ENCODE assay signal across 5 fruit fly cellular contexts in the genomic region with DNA sequence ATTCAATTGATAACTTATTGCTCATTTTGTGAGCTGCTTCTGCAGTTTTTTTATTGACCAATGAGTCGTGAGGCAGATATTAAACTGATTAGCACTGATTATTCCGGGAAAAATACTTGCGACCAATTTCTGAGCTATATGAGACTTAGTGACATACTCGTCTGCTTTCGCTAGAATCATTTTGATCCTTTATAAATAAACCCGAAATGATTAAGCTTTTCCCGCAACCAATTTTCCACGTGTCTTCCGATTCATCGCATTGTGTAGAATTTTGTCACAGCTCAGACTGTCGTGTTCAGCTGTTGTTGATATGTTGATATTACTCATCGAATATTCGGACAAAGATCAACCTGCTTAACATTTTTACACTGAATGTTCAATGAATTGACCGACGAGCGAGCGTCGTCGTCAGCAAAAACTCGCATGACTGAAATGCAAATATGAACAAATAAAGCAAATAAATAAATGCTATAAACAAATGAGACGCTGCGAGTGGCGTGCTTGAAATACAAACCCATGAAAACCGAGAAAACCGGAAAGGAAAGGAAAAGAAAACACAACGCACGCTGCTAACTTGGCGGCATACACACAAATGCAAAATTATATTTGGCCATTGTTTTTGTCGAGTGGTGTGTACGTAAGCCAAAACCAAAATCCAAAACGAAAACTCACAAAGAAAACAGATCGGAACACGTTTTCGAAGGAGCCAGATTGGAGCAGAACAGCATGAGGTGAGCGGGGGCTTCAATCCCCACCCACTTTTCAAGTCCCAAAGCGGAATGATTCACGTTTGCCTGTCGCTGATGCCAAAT.
TF ChIP-seq lines count a peak whose summit lies in the region.

No protein-coding gene starts in this region.

- no peak for TF ChIP-seq CTCF in whole organism, embryonic (GFP tag; optimal IDR thresholded peaks at IDR 0.05; lab: Kevin White, UChicago)

TF ChIP-seq in whole organism, adult, 20 proteins besides CTCF, POLR2A, EP300 and RAD21 (continues in another document):
- TF ChIP-seq CG14711 (tag; optimal IDR thresholded peaks at IDR 0.05; lab: Kevin White, UChicago) (peak; percentile 8), CG11617 (GFP tag; optimal IDR thresholded peaks at IDR 0.05; lab: Kevin White, UChicago) (no peak), Crg-1 (GFP tag; optimal IDR thresholded peaks at IDR 0.05; lab: Kevin White, UChicago) (no peak), kay (GFP tag; lab: Kevin White, UChicago; ENCODE audit: borderline replicate concordance) (peak; percentile 92), CG7101 (tag; optimal IDR thresholded peaks at IDR 0.05; lab: Kevin White, UChicago) (no peak), cnc (optimal IDR thresholded peaks at IDR 0.05; lab: Kevin White, UChicago) (no peak), Clk (GFP tag; optimal IDR thresholded peaks at IDR 0.05; lab: Kevin White, UChicago) (no peak), CG12768 (GFP tag; optimal IDR thresholded peaks at IDR 0.05; lab: Kevin White, UChicago) (peak; percentile 10), ovo (GFP tag; optimal IDR thresholded peaks at IDR 0.05; lab: Kevin White, UChicago) (peak; percentile 7), bab1 (GFP tag; optimal IDR thresholded peaks at IDR 0.05; lab: Kevin White, UChicago) (no peak), toe (GFP tag; optimal IDR thresholded peaks at IDR 0.05; lab: Kevin White, UChicago) (no peak), pad (GFP tag; optimal IDR thresholded peaks at IDR 0.05; lab: Kevin White, UChicago) (no peak), tj (GFP tag; optimal IDR thresholded peaks at IDR 0.05; lab: Kevin White, UChicago) (peak; percentile 90), Hr96 (GFP tag; optimal IDR thresholded peaks at IDR 0.05; lab: Kevin White, UChicago) (no peak), CG5204 (GFP tag; optimal IDR thresholded peaks at IDR 0.05; lab: Kevin White, UChicago) (no peak), Mnt (GFP tag; optimal IDR thresholded peaks at IDR 0.05; lab: Kevin White, UChicago) (peak; percentile 19), CG33017 (tag; optimal IDR thresholded peaks at IDR 0.05; lab: Kevin White, UChicago) (no peak)

TF ChIP-seq in whole organism, embryonic, 481 proteins besides CTCF, POLR2A, EP300 and RAD21 (continues in another document):
- TF ChIP-seq zen2 (GFP tag; IDR thresholded peaks at IDR 0.05; lab: Robert Waterston, UW; ENCODE audit: partially characterized antibody): no peak
- no peak for TF ChIP-seq CG12104 (GFP tag; optimal IDR thresholded peaks at IDR 0.05; lab: Kevin White, UChicago)
- TF ChIP-seq ci (GFP tag; IDR thresholded peaks at IDR 0.05; lab: Robert Waterston, UW): peak; percentile 11; the same call in 1 of the 3 replicates
- no peak for TF ChIP-seq CG8089 (GFP tag; optimal IDR thresholded peaks at IDR 0.05; lab: Kevin White, UChicago)
- no peak for TF ChIP-seq CG17186 (GFP tag; optimal IDR thresholded peaks at IDR 0.05; lab: Kevin White, UChicago)
- no peak for TF ChIP-seq CG12155 (GFP tag; optimal IDR thresholded peaks at IDR 0.05; lab: Kevin White, UChicago)
- TF ChIP-seq lab (GFP tag; optimal IDR thresholded peaks at IDR 0.05; lab: Kevin White, UChicago): peak; percentile 51
- TF ChIP-seq CG14710 (tag; optimal IDR thresholded peaks at IDR 0.05; lab: Kevin White, UChicago): no peak
- no peak for TF ChIP-seq CG31224 (GFP tag; IDR thresholded peaks at IDR 0.05; lab: Robert Waterston, UW)
- no peak for TF ChIP-seq D (optimal IDR thresholded peaks at IDR 0.05; lab: Kevin White, UChicago)
- no peak for TF ChIP-seq D (GFP tag; optimal IDR thresholded peaks at IDR 0.05; lab: Kevin White, UChicago)
- TF ChIP-seq slp2 (GFP tag; optimal IDR thresholded peaks at IDR 0.05; lab: Kevin White, UChicago): no peak
- no peak for TF ChIP-seq z (GFP tag; IDR thresholded peaks at IDR 0.05; lab: Robert Waterston, UW)
- TF ChIP-seq MBD-R2 (GFP tag; IDR thresholded peaks at IDR 0.05; lab: Robert Waterston, UW): no peak
- no peak for TF ChIP-seq CG32532 (GFP tag; IDR thresholded peaks at IDR 0.05; lab: Robert Waterston, UW)
- no peak for TF ChIP-seq CG10462 (GFP tag; optimal IDR thresholded peaks at IDR 0.05; lab: Kevin White, UChicago)
- TF ChIP-seq HmgZ (tag; optimal IDR thresholded peaks at IDR 0.05; lab: Kevin White, UChicago): no peak

TF ChIP-seq in whole organism, prepupa, 60 proteins besides CTCF, POLR2A, EP300 and RAD21:
- TF ChIP-seq CG8632 (GFP tag; optimal IDR thresholded peaks at IDR 0.05; lab: Kevin White, UChicago): no peak
- TF ChIP-seq fkh (GFP tag; optimal IDR thresholded peaks at IDR 0.05; lab: Kevin White, UChicago): peak; percentile 78
- no peak for TF ChIP-seq Hr4 (GFP tag; optimal IDR thresholded peaks at IDR 0.05; lab: Kevin White, UChicago)
- TF ChIP-seq lz (GFP tag; optimal IDR thresholded peaks at IDR 0.05; lab: Kevin White, UChicago): no peak
- TF ChIP-seq CG6854 (GFP tag; optimal IDR thresholded peaks at IDR 0.05; lab: Kevin White, UChicago): peak; percentile 76
- peak; percentile 5 for TF ChIP-seq vri (GFP tag; optimal IDR thresholded peaks at IDR 0.05; lab: Kevin White, UChicago)
- TF ChIP-seq CG3032 (tag; optimal IDR thresholded peaks at IDR 0.05; lab: Kevin White, UChicago): no peak
- TF ChIP-seq CG10669 (GFP tag; optimal IDR thresholded peaks at IDR 0.05; lab: Kevin White, UChicago): no peak
- no peak for TF ChIP-seq Blimp-1 (GFP tag; optimal IDR thresholded peaks at IDR 0.05; lab: Kevin White, UChicago)
- peak; percentile 26 for TF ChIP-seq Sox14 (GFP tag; optimal IDR thresholded peaks at IDR 0.05; lab: Kevin White, UChicago)
- TF ChIP-seq ss (GFP tag; optimal IDR thresholded peaks at IDR 0.05; lab: Kevin White, UChicago): peak in 1 of 2 experiments; percentile 7
- no peak for TF ChIP-seq CG31627 (GFP tag; optimal IDR thresholded peaks at IDR 0.05; lab: Kevin White, UChicago)
TF ChIP-seq in whole organism, prepupa: peak in this region for 5.

TF ChIP-seq in whole organism, pupa, 21 proteins besides CTCF, POLR2A, EP300 and RAD21:
- peak; percentile 8 for TF ChIP-seq EcR (GFP tag; optimal IDR thresholded peaks at IDR 0.05; lab: Kevin White, UChicago)
- TF ChIP-seq CG9948 (tag; optimal IDR thresholded peaks at IDR 0.05; lab: Kevin White, UChicago): no peak
- no peak for TF ChIP-seq CG34367 (tag; optimal IDR thresholded peaks at IDR 0.05; lab: Kevin White, UChicago)
TF ChIP-seq in whole organism, pupa: peak in this region for 1.

TF ChIP-seq in whole organism, wandering third instar larva, 38 proteins besides CTCF, POLR2A, EP300 and RAD21:
- TF ChIP-seq CrebA (GFP tag; optimal IDR thresholded peaks at IDR 0.05; lab: Kevin White, UChicago; ENCODE audit: borderline replicate concordance) (no peak), psq (GFP tag; optimal IDR thresholded peaks at IDR 0.05; lab: Kevin White, UChicago) (peak; percentile 42), Rel (GFP tag; optimal IDR thresholded peaks at IDR 0.05; lab: Kevin White, UChicago) (no peak), Rel (tag; optimal IDR thresholded peaks at IDR 0.05; lab: Kevin White, UChicago) (peak; percentile 47), Myc (optimal IDR thresholded peaks at IDR 0.05; lab: Kevin White, UChicago) (no peak), Jra (GFP tag; optimal IDR thresholded peaks at IDR 0.05; lab: Kevin White, UChicago) (peak; percentile 74), tai (GFP tag; optimal IDR thresholded peaks at IDR 0.05; lab: Kevin White, UChicago) (peak; percentile 53), Hnf4 (GFP tag; optimal IDR thresholded peaks at IDR 0.05; lab: Kevin White, UChicago) (peak; percentile 22), Sp1 (GFP tag; optimal IDR thresholded peaks at IDR 0.05; lab: Kevin White, UChicago) (peak; percentile 6), CG9705 (GFP tag; optimal IDR thresholded peaks at IDR 0.05; lab: Kevin White, UChicago) (peak; percentile 6), Mio (GFP tag; optimal IDR thresholded peaks at IDR 0.05; lab: Kevin White, UChicago) (no peak), Hr78 (GFP tag; optimal IDR thresholded peaks at IDR 0.05; lab: Kevin White, UChicago) (no peak), h (GFP tag; optimal IDR thresholded peaks at IDR 0.05; lab: Kevin White, UChicago) (peak; percentile 19), sv (GFP tag; optimal IDR thresholded peaks at IDR 0.05; lab: Kevin White, UChicago) (no peak), dl (GFP tag; optimal IDR thresholded peaks at IDR 0.05; lab: Kevin White, UChicago; ENCODE audit: insufficient read depth in 1 of 2, partially characterized antibody in 2 of 2) (no peak), jim (GFP tag; optimal IDR thresholded peaks at IDR 0.05; lab: Kevin White, UChicago) (no peak), woc (GFP tag; optimal IDR thresholded peaks at IDR 0.05; lab: Kevin White, UChicago) (no peak)
